Worm (Caenorhabditis elegans) whole organism, young adult: Measurements from ENCODE around the gene timm-17B.2.
"Not testable (repeated sequence)": the region's sequence is repeated elsewhere in the genome, so short reads cannot be mapped to it uniquely, and the experiment has no call there.

Experiments
- B0019.2 ChIP-seq: fragments of 200-800 bp; sonication (Bioruptor generic); conservative IDR thresholded peaks from 2 replicates; pipeline ENCODE4 v1.3.6; 2022; ENCODE audit warnings: missing genetic modification reagents, missing genetic modification characterization, missing compliant biosample characterization
- B0035.1 ChIP-seq: sonication (generic microtip); optimal IDR thresholded peaks from 2 replicates; lab custom pipeline; 2016; ENCODE audit warnings: missing genetic modification characterization, mild to moderate bottlenecking, missing compliant biosample characterization, missing genotype, missing genetic modification reagents
- C17E4.6 ChIP-seq: fragments of 200-800 bp; sonication (Bioruptor generic); IDR thresholded peaks from 2 replicates; pipeline ENCODE4 v1.3.6; 2022; ENCODE audit warnings: missing genetic modification reagents, missing genetic modification characterization, missing compliant biosample characterization
- F22D6.2 ChIP-seq: sonication (generic microtip); optimal IDR thresholded peaks from 2 replicates; lab custom pipeline; 2016; ENCODE audit warnings: mild to moderate bottlenecking, missing genetic modification characterization, missing compliant biosample characterization
- F33H1.4 ChIP-seq: fragments of 200-800 bp; sonication (Bioruptor generic); IDR thresholded peaks from 2 replicates; pipeline ENCODE4 v1.3.6; 2022; ENCODE audit warnings: missing genetic modification reagents, missing genetic modification characterization, missing compliant biosample characterization
- F37B4.10 ChIP-seq: fragments of 200-800 bp; sonication (Bioruptor generic); IDR thresholded peaks from 2 replicates; pipeline ENCODE4 v1.3.6; 2022; ENCODE audit warnings: missing genetic modification characterization, missing compliant biosample characterization
- F52B5.7 ChIP-seq: sonication (generic microtip); optimal IDR thresholded peaks from 2 replicates; lab custom pipeline; 2016; ENCODE audit warnings: mild to moderate bottlenecking, missing genetic modification characterization, missing compliant biosample characterization
- K11D2.4 ChIP-seq: fragments of 200-800 bp; sonication (Bioruptor generic); IDR thresholded peaks from 2 replicates; pipeline ENCODE4 v1.3.6; 2022; ENCODE audit warnings: missing genetic modification reagents, missing genetic modification characterization, missing compliant biosample characterization
- Y53F4B.3 ChIP-seq: fragments of 200-800 bp; sonication (Bioruptor generic); IDR thresholded peaks from 2 replicates; pipeline ENCODE4 v1.3.6; 2022; ENCODE audit warnings: missing genetic modification reagents, missing genetic modification characterization, missing compliant biosample characterization
- Y56A3A.18 ChIP-seq: fragments of 200-800 bp; sonication (Bioruptor generic); IDR thresholded peaks from 2 replicates; pipeline ENCODE4 v1.3.6; 2022; ENCODE audit warnings: missing genetic modification reagents, missing genetic modification characterization, missing compliant biosample characterization
- Y95B8A.8 ChIP-seq: fragments of 200-800 bp; sonication (Bioruptor generic); IDR thresholded peaks from 2 replicates; pipeline ENCODE4 v1.3.6; 2022; ENCODE audit warnings: missing genetic modification reagents, missing genetic modification characterization, missing compliant biosample characterization
- ZK185.1 ChIP-seq: sonication (generic microtip); optimal IDR thresholded peaks from 2 replicates; lab custom pipeline; 2016; ENCODE audit warnings: mild to moderate bottlenecking, missing genetic modification characterization, missing compliant biosample characterization; ENCODE audit not compliant: poor library complexity, severe bottlenecking
- akir-1 ChIP-seq: fragments of 200-800 bp; sonication (Bioruptor generic); optimal IDR thresholded peaks from 2 replicates; lab custom pipeline; 2018; ENCODE audit warnings: mild to moderate bottlenecking, missing genetic modification characterization, moderate library complexity, missing compliant biosample characterization
- atf-7 ChIP-seq: sonication (generic microtip); optimal IDR thresholded peaks from 2 replicates; lab custom pipeline; 2017; ENCODE audit warnings: mild to moderate bottlenecking, missing genetic modification characterization, missing compliant biosample characterization
- attf-5 ChIP-seq: fragments of 200-800 bp; sonication (Bioruptor generic); optimal IDR thresholded peaks from 2 replicates; lab custom pipeline; 2018; ENCODE audit warnings: mild to moderate bottlenecking, missing genetic modification characterization, missing compliant biosample characterization
- cebp-2 ChIP-seq: fragments of 200-800 bp; sonication (Bioruptor generic); IDR thresholded peaks from 2 replicates; pipeline ENCODE4 v1.3.6; 2022; ENCODE audit warnings: missing genetic modification characterization, missing compliant biosample characterization
- ceh-79 ChIP-seq: sonication (generic microtip); optimal IDR thresholded peaks from 2 replicates; lab custom pipeline; 2017; ENCODE audit warnings: mild to moderate bottlenecking, missing genetic modification characterization, missing compliant biosample characterization
- ets-4 ChIP-seq: fragments of 200-800 bp; sonication (Bioruptor generic); optimal IDR thresholded peaks from 2 replicates; lab custom pipeline; 2018; ENCODE audit warnings: mild to moderate bottlenecking, missing genetic modification characterization, missing compliant biosample characterization
- let-607 ChIP-seq, 2 experiments: fragments of 200-800 bp in 1 of 2; sonication (Bioruptor generic) in 1 of 2; sonication (generic microtip) in 1 of 2; optimal IDR thresholded peaks; 2 replicates each; lab custom pipeline; 2016 to 2018; ENCODE audit warnings: mild to moderate bottlenecking in 2 of 2, missing compliant biosample characterization in 2 of 2, missing genetic modification characterization in 2 of 2, moderate library complexity in 2 of 2, missing genotype in 1 of 2
- lin-26 ChIP-seq: fragments of 200-800 bp; sonication (Bioruptor generic); IDR thresholded peaks from 2 replicates; pipeline ENCODE4 v1.3.6; 2022; ENCODE audit warnings: missing genetic modification reagents, missing genetic modification characterization, missing compliant biosample characterization
- lin-54 ChIP-seq: fragments of 200-800 bp; sonication (Bioruptor generic); optimal IDR thresholded peaks from 2 replicates; lab custom pipeline; 2018; ENCODE audit warnings: mild to moderate bottlenecking, missing genetic modification characterization, missing compliant biosample characterization
- mxl-1 ChIP-seq: sonication (generic microtip); optimal IDR thresholded peaks from 2 replicates; lab custom pipeline; 2016; ENCODE audit warnings: missing genetic modification characterization, missing compliant biosample characterization
- nhr-120 ChIP-seq: fragments of 200-800 bp; sonication (Bioruptor generic); IDR thresholded peaks from 2 replicates; pipeline ENCODE4 v1.3.6; 2022; ENCODE audit warnings: missing genetic modification characterization, missing compliant biosample characterization
- nhr-27 ChIP-seq: fragments of 200-800 bp; sonication (Bioruptor generic); optimal IDR thresholded peaks from 2 replicates; lab custom pipeline; 2018; ENCODE audit warnings: mild to moderate bottlenecking, missing genetic modification characterization, moderate library complexity, missing compliant biosample characterization
- repo-1 ChIP-seq: sonication (generic microtip); optimal IDR thresholded peaks from 2 replicates; lab custom pipeline; 2017; ENCODE audit warnings: mild to moderate bottlenecking, missing genetic modification characterization, missing compliant biosample characterization
- snpc-1.1 ChIP-seq: sonication (generic microtip); optimal IDR thresholded peaks from 2 replicates; lab custom pipeline; 2017; ENCODE audit warnings: missing genetic modification characterization, mild to moderate bottlenecking, missing compliant biosample characterization, antibody characterized with exemption, moderate library complexity, missing genotype, missing genetic modification reagents; ENCODE audit not compliant: insufficient read depth
- somi-1 ChIP-seq: fragments of 200-800 bp; sonication (Bioruptor generic); optimal IDR thresholded peaks from 2 replicates; lab custom pipeline; 2018; ENCODE audit warnings: mild to moderate bottlenecking, missing genetic modification characterization, missing compliant biosample characterization
- ztf-18 ChIP-seq: sonication (generic microtip); optimal IDR thresholded peaks from 2 replicates; lab custom pipeline; 2016; ENCODE audit warnings: missing genotype, mild to moderate bottlenecking, missing genetic modification characterization, missing compliant biosample characterization
- ztf-22 ChIP-seq: fragments of 200-800 bp; sonication (Bioruptor generic); optimal IDR thresholded peaks from 2 replicates; lab custom pipeline; 2018; ENCODE audit warnings: mild to moderate bottlenecking, missing genetic modification characterization, moderate library complexity, missing compliant biosample characterization
- ztf-26 ChIP-seq: sonication (generic microtip); optimal IDR thresholded peaks from 2 replicates; lab custom pipeline; 2017; ENCODE audit warnings: missing genetic modification characterization, missing compliant biosample characterization
- ztf-28 ChIP-seq: fragments of 200-800 bp; sonication (Bioruptor generic); IDR thresholded peaks from 2 replicates; pipeline ENCODE4 v1.3.6; 2022; ENCODE audit warnings: missing genetic modification reagents, missing genetic modification characterization, missing compliant biosample characterization
- ztf-3 ChIP-seq: fragments of 200-800 bp; sonication (Bioruptor generic); optimal IDR thresholded peaks from 2 replicates; lab custom pipeline; 2018; ENCODE audit warnings: mild to moderate bottlenecking, missing genetic modification characterization, missing compliant biosample characterization
- ztf-6 ChIP-seq: fragments of 200-800 bp; sonication (Bioruptor generic); IDR thresholded peaks from 2 replicates; pipeline ENCODE4 v1.3.6; 2022; ENCODE audit warnings: missing genetic modification reagents, missing genetic modification characterization, missing compliant biosample characterization

The timm-17B.2 gene

DNA sequence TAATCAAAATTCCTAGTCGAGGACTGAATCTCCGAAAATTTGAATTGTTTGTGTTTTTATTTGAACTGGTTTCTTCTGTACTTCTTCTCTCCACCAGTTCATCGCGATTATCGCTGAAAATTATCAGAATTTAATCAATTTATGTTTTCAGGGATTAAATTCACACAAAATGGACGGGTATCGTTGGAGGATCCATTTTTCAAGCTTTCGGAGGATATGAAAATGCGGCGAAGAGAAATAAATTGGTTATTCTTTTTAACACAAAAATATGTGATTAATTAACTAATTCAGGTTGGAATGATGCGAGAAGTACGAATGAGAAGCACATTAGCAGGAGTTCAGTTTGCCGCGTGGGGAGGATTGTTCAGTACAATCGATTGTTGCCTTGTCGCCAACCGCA lies at the start of gene timm-17B.2:
Gene timm-17B.2 (plus strand): TSS at position 301 of the 400 bp plus-strand sequence.
- TF ChIP-seq ztf-26 (tag; lab: Kevin White, UChicago) (no peak), F52B5.7 (tag; lab: Kevin White, UChicago) (no peak), C17E4.6 (GFP tag; lab: Robert Waterston, UW) (no peak), mxl-1 (tag; lab: Kevin White, UChicago) (no peak), Y53F4B.3 (no peak), F33H1.4 (GFP tag; lab: Robert Waterston, UW) (no peak), B0035.1 (tag; lab: Kevin White, UChicago) (no peak), Y95B8A.8 (GFP tag; lab: Robert Waterston, UW) (no peak), ets-4 (GFP tag; lab: Kevin White, UChicago) (no peak), F22D6.2 (tag; lab: Kevin White, UChicago) (no peak), attf-5 (GFP tag; lab: Kevin White, UChicago) (no peak), ZK185.1 (tag; lab: Kevin White, UChicago) (no peak), ztf-3 (GFP tag; lab: Kevin White, UChicago) (no peak), somi-1 (GFP tag; lab: Kevin White, UChicago) (no peak), Y56A3A.18 (GFP tag; lab: Robert Waterston, UW) (no peak), B0019.2 (GFP tag; lab: Robert Waterston, UW) (no peak)

DNA sequence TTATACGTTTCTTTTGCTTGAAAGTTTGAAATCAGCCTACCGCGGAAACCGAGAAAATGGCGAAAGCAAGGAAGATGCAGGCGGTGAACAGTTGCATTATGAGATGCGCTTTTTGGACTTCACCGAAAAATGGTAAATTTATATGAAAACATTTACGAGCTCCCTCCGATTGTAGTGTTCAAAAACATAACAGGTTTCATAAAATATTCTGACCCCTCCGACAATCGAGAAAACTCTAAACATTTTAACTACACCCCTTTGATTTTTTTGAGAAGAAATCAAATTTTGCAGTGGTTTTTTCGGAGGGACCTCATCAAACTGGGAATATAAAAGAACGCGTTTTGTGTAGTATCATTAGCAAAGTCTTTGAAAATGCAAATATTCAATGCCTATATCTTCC lies 49.4 kb upstream of the timm-17B.2 start, which contains the start of the genes F17E9.18 and F17E9.15:
Gene F17E9.18 (minus strand): TSS at position 101 of the 400 bp plus-strand sequence.
Gene F17E9.15 (plus strand): TSS at position 368 of the 400 bp plus-strand sequence.
- no peak for TF ChIP-seq ztf-18 (tag; lab: Kevin White, UChicago)
- no peak for TF ChIP-seq ztf-28 (GFP tag; lab: Robert Waterston, UW)
- TF ChIP-seq K11D2.4 (GFP tag; lab: Robert Waterston, UW), result no peak
- no peak for TF ChIP-seq F52B5.7 (tag; lab: Kevin White, UChicago)
- no peak for TF ChIP-seq ztf-6 (GFP tag; lab: Robert Waterston, UW)
- TF ChIP-seq B0019.2 (GFP tag; lab: Robert Waterston, UW), result no peak
- TF ChIP-seq repo-1 (tag; lab: Kevin White, UChicago), result no peak
- no peak for TF ChIP-seq ceh-79 (tag; lab: Kevin White, UChicago)
- TF ChIP-seq ztf-22 (GFP tag; lab: Kevin White, UChicago), result no peak
- TF ChIP-seq mxl-1 (tag; lab: Kevin White, UChicago), result no peak
- TF ChIP-seq Y95B8A.8 (GFP tag; lab: Robert Waterston, UW), result no peak
- no peak for TF ChIP-seq snpc-1.1 (tag; lab: Kevin White, UChicago)
- no peak for TF ChIP-seq cebp-2
- TF ChIP-seq ZK185.1 (tag; lab: Kevin White, UChicago), result no peak
- no peak for TF ChIP-seq F22D6.2 (tag; lab: Kevin White, UChicago)

DNA sequence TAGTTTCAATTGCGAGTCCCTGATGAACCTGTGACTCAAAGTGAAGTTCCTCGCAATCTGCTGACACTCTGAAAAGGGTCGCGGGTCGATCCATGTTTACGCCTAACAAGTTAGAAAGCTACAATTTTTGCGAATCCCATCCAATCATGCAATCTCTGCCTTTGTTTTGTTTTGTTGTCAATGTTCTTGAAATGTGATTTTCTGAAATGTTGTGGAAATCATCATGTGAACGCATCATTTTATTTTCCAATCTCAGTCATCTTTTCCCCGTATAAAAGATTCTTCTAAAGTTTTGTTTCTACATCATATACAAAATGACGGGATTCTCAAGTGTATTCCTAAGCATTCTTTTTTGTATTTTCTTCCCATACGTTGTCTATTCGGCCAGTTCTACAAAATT lies 48.4 kb upstream of the timm-17B.2 start, which contains the start of gene F17E9.4:
Gene F17E9.4 (plus strand): TSS at position 301 of the 400 bp plus-strand sequence.
- no peak for TF ChIP-seq nhr-27 (tag; lab: Kevin White, UChicago)
- no peak for TF ChIP-seq lin-54 (GFP tag; lab: Kevin White, UChicago)
- TF ChIP-seq F37B4.10 (GFP tag; lab: Robert Waterston, UW), result no peak
- TF ChIP-seq lin-26, result no peak
- TF ChIP-seq let-607 (tag; optimal IDR thresholded peaks at IDR 0.05; lab: Kevin White, UChicago), result no peak
- TF ChIP-seq nhr-120 (GFP tag; lab: Robert Waterston, UW), result no peak
- no peak for TF ChIP-seq somi-1 (GFP tag; lab: Kevin White, UChicago)
- no peak for TF ChIP-seq akir-1 (GFP tag; lab: Kevin White, UChicago)

DNA sequence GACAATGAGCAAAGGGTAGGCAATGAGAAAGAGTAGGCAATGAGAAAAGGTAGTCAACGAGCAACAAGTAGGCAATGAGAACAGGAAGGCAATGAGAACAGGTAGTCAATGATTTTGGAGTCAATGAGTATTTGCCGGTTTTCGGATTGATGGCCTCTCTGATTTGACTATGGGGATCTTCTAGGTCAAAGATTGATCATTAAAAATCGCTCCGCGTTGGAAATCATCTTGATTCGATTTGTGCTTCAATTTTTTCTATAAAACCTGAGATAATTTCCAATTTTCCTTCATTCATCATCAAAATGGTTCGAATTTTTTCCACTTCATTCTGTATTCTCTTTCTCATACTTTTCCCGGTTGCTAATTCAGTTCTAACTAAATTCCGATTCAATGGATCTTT lies 44.4 kb upstream of the timm-17B.2 start, which contains the start of gene F17E9.16:
Gene F17E9.16 (plus strand): TSS at position 301 of the 400 bp plus-strand sequence.
- not testable (repeated sequence) for TF ChIP-seq atf-7; Y53F4B.3; ZK185.1 (tag; lab: Kevin White, UChicago)
